Fruit fly (Drosophila melanogaster) S2 (cell line): ENCODE results near the gene CG5662.

Experiments used
- CG8478 ChIP-seq: fragments of >200 bp; optimal IDR thresholded peaks from 2 replicates; lab custom pipeline; 2018
- CTCF ChIP-seq, 2 experiments: fragments of >200 bp; optimal IDR thresholded peaks; 2 replicates each; lab custom pipeline; 2018

The CG5662 gene

dm6 chrX:15210086-15210485 lies at the start of gene CG5662:
Gene CG5662 (plus strand): TSS chrX:15210386.
- TF ChIP-seq CTCF (optimal IDR thresholded peaks at IDR 0.05; lab: Kevin White, UChicago): no peak
- no peak for TF ChIP-seq CG8478 (lab: Kevin White, UChicago)

- TF ChIP-seq CTCF (optimal IDR thresholded peaks at IDR 0.05; lab: Kevin White, UChicago) (no peak), CG8478 (lab: Kevin White, UChicago) (no peak)
These were observed 48.1 kb upstream of the CG5662 start for dm6 chrX:15162068-15162467.

- TF ChIP-seq CG8478 (lab: Kevin White, UChicago) (no peak), CTCF (optimal IDR thresholded peaks at IDR 0.05; lab: Kevin White, UChicago) (no peak)
These were observed 47.2 kb upstream of the CG5662 start, which contains the start of gene CG9095 for dm6 chrX:15162941-15163340. Gene CG9095 (minus strand): TSS chrX:15163225.

dm6 chrX:15163395-15163794 lies 46.8 kb upstream of the CG5662 start:
- TF ChIP-seq CG8478 (lab: Kevin White, UChicago): no peak
- no peak for TF ChIP-seq CTCF (optimal IDR thresholded peaks at IDR 0.05; lab: Kevin White, UChicago)

- TF ChIP-seq CG8478 (lab: Kevin White, UChicago): no peak
- no peak for TF ChIP-seq CTCF (optimal IDR thresholded peaks at IDR 0.05; lab: Kevin White, UChicago)
These were observed 45.3 kb upstream of the CG5662 start for dm6 chrX:15164879-15165278.

dm6 chrX:15175171-15175883 lies 34.9 kb upstream of the CG5662 start, which contains the start of gene CG43737:
Gene CG43737 (plus strand): TSS chrX:15175441.
- TF ChIP-seq CTCF (optimal IDR thresholded peaks at IDR 0.05; lab: Kevin White, UChicago) (no peak), CG8478 (lab: Kevin White, UChicago) (no peak)

- no peak for TF ChIP-seq CG8478 (lab: Kevin White, UChicago)
- no peak for TF ChIP-seq CTCF (optimal IDR thresholded peaks at IDR 0.05; lab: Kevin White, UChicago)
These were observed 10.2 kb upstream of the CG5662 start for dm6 chrX:15199845-15200432.

dm6 chrX:15203634-15204033 lies 6.6 kb upstream of the CG5662 start:
- TF ChIP-seq CTCF (optimal IDR thresholded peaks at IDR 0.05; lab: Kevin White, UChicago) (peak; percentile 64), CG8478 (lab: Kevin White, UChicago) (no peak)

dm6 chrX:15206536-15206935 lies 3.6 kb upstream of the CG5662 start, which contains the start of gene CG32588:
Gene CG32588 (minus strand): TSS chrX:15206636.
- TF ChIP-seq CTCF (optimal IDR thresholded peaks at IDR 0.05; lab: Kevin White, UChicago) (no peak), CG8478 (lab: Kevin White, UChicago) (no peak)

dm6 chrX:15216048-15216447 lies 5.9 kb downstream of the CG5662 start:
- TF ChIP-seq CG8478 (lab: Kevin White, UChicago): no peak
- no peak for TF ChIP-seq CTCF (optimal IDR thresholded peaks at IDR 0.05; lab: Kevin White, UChicago)

- TF ChIP-seq CTCF (optimal IDR thresholded peaks at IDR 0.05; lab: Kevin White, UChicago) (no peak), CG8478 (lab: Kevin White, UChicago) (no peak)
These were observed 10.9 kb downstream of the CG5662 start, which contains the start of gene CG43075 for dm6 chrX:15221076-15221475. Gene CG43075 (minus strand): TSS chrX:15221176.

- TF ChIP-seq CG8478 (lab: Kevin White, UChicago): no peak
- TF ChIP-seq CTCF (optimal IDR thresholded peaks at IDR 0.05; lab: Kevin White, UChicago): no peak
These were observed 13.3 kb downstream of the CG5662 start, which contains the start of gene CG43076 for dm6 chrX:15223482-15223881. Gene CG43076 (minus strand): TSS chrX:15223582.

- no peak for TF ChIP-seq CTCF (optimal IDR thresholded peaks at IDR 0.05; lab: Kevin White, UChicago)
- no peak for TF ChIP-seq CG8478 (lab: Kevin White, UChicago)
These were observed 19.6 kb downstream of the CG5662 start, which contains the start of gene CG9101 for dm6 chrX:15229775-15230174. Gene CG9101 (minus strand): TSS chrX:15229875.

- TF ChIP-seq CG8478 (lab: Kevin White, UChicago): no peak
These were observed 25.1 kb downstream of the CG5662 start for dm6 chrX:15235252-15235651.

dm6 chrX:15244813-15245212 lies 34.6 kb downstream of the CG5662 start, which contains the start of gene PPYR1:
Gene PPYR1 (minus strand): TSS chrX:15244913.
- TF ChIP-seq CG8478 (lab: Kevin White, UChicago) (no peak), CTCF (optimal IDR thresholded peaks at IDR 0.05; lab: Kevin White, UChicago) (no peak)
